Comparison of ENCODE assay signal across 6 worm cellular contexts in genomic region chrII:1659729-1660128, ce11.
TF ChIP-seq lines count a peak whose summit lies in the region.
"Not testable (repeated sequence)": the region's sequence is repeated elsewhere in the genome, so short reads cannot be mapped to it uniquely, and the experiment has no call there.

No protein-coding gene starts in this region.

TF ChIP-seq in whole organism, L1 larva, 84 proteins besides CTCF, POLR2A, EP300 and RAD21:
- peak; percentile 74 for TF ChIP-seq elt-2 (tag; optimal IDR thresholded peaks at IDR 0.05; lab: Kevin White, UChicago)

TF ChIP-seq in whole organism, L2 larva, 48 proteins besides CTCF, POLR2A, EP300 and RAD21:
- peak; percentile 21 for TF ChIP-seq fos-1 (tag; optimal IDR thresholded peaks at IDR 0.05; lab: Kevin White, UChicago)
TF ChIP-seq in whole organism, L2 larva: peak in this region for 1; not testable (repeated sequence) for 47.

TF ChIP-seq in whole organism, L3 larva, 47 proteins besides CTCF, POLR2A, EP300 and RAD21:
- TF ChIP-seq pqm-1 (tag; optimal IDR thresholded peaks at IDR 0.05; lab: Kevin White, UChicago) (peak; percentile 31), elt-2 (tag; optimal IDR thresholded peaks at IDR 0.05; lab: Kevin White, UChicago) (peak; percentile 84)
TF ChIP-seq in whole organism, L3 larva: peak in this region for 2; not testable (repeated sequence) for 45.

TF ChIP-seq in whole organism, L4 larva, 104 proteins besides CTCF, POLR2A, EP300 and RAD21:
- TF ChIP-seq nhr-28 (tag; optimal IDR thresholded peaks at IDR 0.05; lab: Kevin White, UChicago): peak; percentile 47
- peak; percentile 70 for TF ChIP-seq php-3 (GFP tag; IDR thresholded peaks at IDR 0.05; lab: Robert Waterston, UW)
- TF ChIP-seq dmd-9 (GFP tag; IDR thresholded peaks at IDR 0.05; lab: Robert Waterston, UW): 0 out of 2 replicates have a peak, but pooled peaks have one; percentile 27
- 0 out of 2 replicates have a peak, but pooled peaks have one; percentile 14 for TF ChIP-seq nhr-41 (GFP tag; IDR thresholded peaks at IDR 0.05; lab: Robert Waterston, UW)
- not testable (repeated sequence) for TF ChIP-seq daf-16 (GFP tag; optimal IDR thresholded peaks at IDR 0.05; lab: Kevin White, UChicago)
- TF ChIP-seq daf-16 (tag; optimal IDR thresholded peaks at IDR 0.05; lab: Kevin White, UChicago): peak; percentile 48
- TF ChIP-seq dmd-6 (GFP tag; IDR thresholded peaks at IDR 0.05; lab: Robert Waterston, UW): peak; percentile 88
- TF ChIP-seq pqm-1 (tag; optimal IDR thresholded peaks at IDR 0.05; lab: Kevin White, UChicago): peak; percentile 68
- TF ChIP-seq lin-1 (GFP tag; IDR thresholded peaks at IDR 0.05; lab: Robert Waterston, UW): peak; percentile 43; the same call in 1 of the 2 replicates
- peak; percentile 36 for TF ChIP-seq hlh-11 (tag; optimal IDR thresholded peaks at IDR 0.05; lab: Kevin White, UChicago)
- TF ChIP-seq tra-1 (GFP tag; IDR thresholded peaks at IDR 0.05; lab: Robert Waterston, UW): peak; percentile 55; the same call in 1 of the 2 replicates
- TF ChIP-seq T26A8.4 (GFP tag; IDR thresholded peaks at IDR 0.05; lab: Robert Waterston, UW): 0 out of 2 replicates have a peak, but pooled peaks have one; percentile 45
- TF ChIP-seq duxl-1 (tag; optimal IDR thresholded peaks at IDR 0.05; lab: Kevin White, UChicago; ENCODE audit: poor library complexity): peak; percentile 26

TF ChIP-seq in whole organism, late embryonic, 69 proteins besides CTCF, POLR2A, EP300 and RAD21:
- TF ChIP-seq elt-2 (tag; optimal IDR thresholded peaks at IDR 0.05; lab: Kevin White, UChicago): peak; percentile 16

TF ChIP-seq in whole organism, young adult, 124 proteins besides CTCF, POLR2A, EP300 and RAD21:
- peak; percentile 67; the same call in 1 of the 2 replicates for TF ChIP-seq dox-1 (GFP tag; IDR thresholded peaks at IDR 0.05; lab: Robert Waterston, UW)
- peak; percentile 75 for TF ChIP-seq nhr-80 (tag; optimal IDR thresholded peaks at IDR 0.05; lab: Kevin White, UChicago)
